Fruit fly (Drosophila melanogaster) whole organism, wandering third instar larva: Measurements from ENCODE around the gene CG43998.

ENCODE experiments used
- Abd-B ChIP-seq: fragments of >200 bp; optimal IDR thresholded peaks from 2 replicates; lab custom pipeline; 2017; ENCODE audit warnings: missing biosample characterization, missing genetic modification characterization
- CG32264 ChIP-seq: fragments of 200-800 bp; sonication (Bioruptor generic); optimal IDR thresholded peaks from 2 replicates; lab custom pipeline; 2016; ENCODE audit warnings: missing biosample characterization, missing genetic modification characterization
- CG9705 ChIP-seq: fragments of 200-800 bp; sonication (Bioruptor generic); optimal IDR thresholded peaks from 2 replicates; lab custom pipeline; 2018; ENCODE audit warnings: missing biosample characterization, mild to moderate bottlenecking, missing genetic modification characterization
- CrebA ChIP-seq: fragments of 200-800 bp; sonication (Bioruptor generic); optimal IDR thresholded peaks from 2 replicates; lab custom pipeline; 2016; ENCODE audit warnings: missing biosample characterization, mild to moderate bottlenecking, missing genetic modification characterization, borderline replicate concordance
- Dfd ChIP-seq: fragments of >200 bp; optimal IDR thresholded peaks from 2 replicates; lab custom pipeline; 2017; ENCODE audit warnings: missing biosample characterization, missing genetic modification characterization
- Dif ChIP-seq: fragments of 200-275, 200-300 bp; sonication (Bioruptor generic); optimal IDR thresholded peaks from 2 replicates; lab custom pipeline; 2018; ENCODE audit warnings: missing biosample characterization, missing genetic modification characterization; ENCODE audit not compliant: partially characterized antibody
- GATAd ChIP-seq: sonication (Bioruptor generic); optimal IDR thresholded peaks from 2 replicates; lab custom pipeline; 2016; ENCODE audit warnings: missing biosample characterization, missing genetic modification characterization
- HLH106 ChIP-seq: fragments of 200-800 bp; optimal IDR thresholded peaks from 3 replicates; lab custom pipeline; 2019; ENCODE audit warnings: missing biosample characterization, mild to moderate bottlenecking, missing genetic modification characterization, moderate library complexity
- Hr78 ChIP-seq: fragments of >200 bp; optimal IDR thresholded peaks from 2 replicates; lab custom pipeline; 2017; ENCODE audit warnings: missing biosample characterization, missing genetic modification characterization
- Hr83 ChIP-seq: fragments of 200-300 bp; sonication (Bioruptor generic); optimal IDR thresholded peaks from 2 replicates; lab custom pipeline; 2016; ENCODE audit warnings: missing biosample characterization, mild to moderate bottlenecking, missing genetic modification characterization, moderate library complexity; ENCODE audit not compliant: poor library complexity, severe bottlenecking
- Jra ChIP-seq: sonication (Bioruptor generic); optimal IDR thresholded peaks from 2 replicates; lab custom pipeline; 2016; ENCODE audit warnings: missing biosample characterization, missing genetic modification characterization
- Mio ChIP-seq: sonication (Bioruptor generic); optimal IDR thresholded peaks from 2 replicates; lab custom pipeline; 2016; ENCODE audit warnings: missing biosample characterization, missing genetic modification characterization
- OdsH ChIP-seq: fragments of 200-800 bp; sonication (Bioruptor generic); optimal IDR thresholded peaks from 2 replicates; lab custom pipeline; 2016; ENCODE audit warnings: missing biosample characterization, mild to moderate bottlenecking, missing genetic modification characterization
- Rel ChIP-seq, 2 experiments: fragments of 200-800 bp; sonication (Bioruptor generic) in 1 of 2; optimal IDR thresholded peaks; 2 replicates in 1 of 2; 3 replicates in 1 of 2; lab custom pipeline; 2016 to 2019; ENCODE audit warnings: mild to moderate bottlenecking in 2 of 2, missing biosample characterization in 2 of 2, missing genetic modification characterization in 2 of 2, moderate library complexity in 1 of 2
- Sp1 ChIP-seq: fragments of 200-800 bp; sonication (Bioruptor generic); optimal IDR thresholded peaks from 3 replicates; lab custom pipeline; 2019; ENCODE audit warnings: missing biosample characterization, mild to moderate bottlenecking, missing genetic modification characterization, moderate library complexity
- Vsx2 ChIP-seq: fragments of 200-300, 225-300 bp; sonication (Bioruptor generic); optimal IDR thresholded peaks from 2 replicates; lab custom pipeline; 2018; ENCODE audit warnings: missing biosample characterization, missing genetic modification characterization; ENCODE audit not compliant: partially characterized antibody
- br ChIP-seq: fragments of 200-800 bp; sonication (Bioruptor generic); optimal IDR thresholded peaks from 2 replicates; lab custom pipeline; 2016; ENCODE audit warnings: missing biosample characterization, missing genetic modification characterization
- brk ChIP-seq: fragments of 200-800 bp; sonication (Bioruptor generic); optimal IDR thresholded peaks from 2 replicates; lab custom pipeline; 2016; ENCODE audit warnings: missing biosample characterization, mild to moderate bottlenecking, missing genetic modification characterization
- dmrt93B ChIP-seq: fragments of 200-800 bp; sonication (Bioruptor generic); optimal IDR thresholded peaks from 2 replicates; lab custom pipeline; 2018; ENCODE audit warnings: missing biosample characterization, mild to moderate bottlenecking, missing genetic modification characterization
- dsf ChIP-seq: sonication (Bioruptor generic); optimal IDR thresholded peaks from 2 replicates; lab custom pipeline; 2016; ENCODE audit warnings: missing biosample characterization, missing genetic modification characterization, borderline replicate concordance
- ey ChIP-seq: fragments of 200-800 bp; sonication (Bioruptor generic); optimal IDR thresholded peaks from 2 replicates; lab custom pipeline; 2016; ENCODE audit warnings: missing biosample characterization, missing genetic modification characterization
- foxo ChIP-seq, 2 experiments: fragments of 200-800 bp; sonication (Bioruptor generic); optimal IDR thresholded peaks; 2 replicates in 1 of 2; 3 replicates in 1 of 2; lab custom pipeline; 2016 to 2017; ENCODE audit warnings: missing biosample characterization in 2 of 2, missing genetic modification characterization in 2 of 2
- fru ChIP-seq: fragments of 200-800 bp; sonication (Bioruptor generic); optimal IDR thresholded peaks from 3 replicates; lab custom pipeline; 2016; ENCODE audit warnings: missing biosample characterization, mild to moderate bottlenecking, missing genetic modification characterization
- h ChIP-seq: fragments of 200-800 bp; sonication (Bioruptor generic); optimal IDR thresholded peaks from 3 replicates; lab custom pipeline; 2016; ENCODE audit warnings: missing biosample characterization, mild to moderate bottlenecking, missing genetic modification characterization
- lola ChIP-seq: fragments of >200 bp; optimal IDR thresholded peaks from 2 replicates; lab custom pipeline; 2017; ENCODE audit warnings: missing biosample characterization, missing genetic modification characterization
- pan ChIP-seq: fragments of >200 bp; optimal IDR thresholded peaks from 2 replicates; lab custom pipeline; 2017
- psq ChIP-seq: fragments of 200-800 bp; sonication (Bioruptor generic); optimal IDR thresholded peaks from 3 replicates; lab custom pipeline; 2017; ENCODE audit warnings: missing biosample characterization, mild to moderate bottlenecking, missing genetic modification characterization, moderate library complexity
- rgr ChIP-seq: fragments of 200-800 bp; sonication (Bioruptor generic); optimal IDR thresholded peaks from 3 replicates; lab custom pipeline; 2016; ENCODE audit warnings: missing biosample characterization, mild to moderate bottlenecking, missing genetic modification characterization
- sage ChIP-seq: fragments of 200-800 bp; sonication (Bioruptor generic); optimal IDR thresholded peaks from 2 replicates; lab custom pipeline; 2016; ENCODE audit warnings: missing biosample characterization, mild to moderate bottlenecking, missing genetic modification characterization
- sv ChIP-seq: fragments of 200-800 bp; sonication (Bioruptor generic); optimal IDR thresholded peaks from 3 replicates; lab custom pipeline; 2016; ENCODE audit warnings: missing biosample characterization, missing genetic modification characterization
- tai ChIP-seq: sonication (Bioruptor generic); optimal IDR thresholded peaks from 2 replicates; lab custom pipeline; 2016; ENCODE audit warnings: missing biosample characterization, missing genetic modification characterization
- usp ChIP-seq: fragments of >200 bp; optimal IDR thresholded peaks from 2 replicates; lab custom pipeline; 2017; ENCODE audit warnings: missing biosample characterization, missing genetic modification characterization

CG43998 gene

DNA sequence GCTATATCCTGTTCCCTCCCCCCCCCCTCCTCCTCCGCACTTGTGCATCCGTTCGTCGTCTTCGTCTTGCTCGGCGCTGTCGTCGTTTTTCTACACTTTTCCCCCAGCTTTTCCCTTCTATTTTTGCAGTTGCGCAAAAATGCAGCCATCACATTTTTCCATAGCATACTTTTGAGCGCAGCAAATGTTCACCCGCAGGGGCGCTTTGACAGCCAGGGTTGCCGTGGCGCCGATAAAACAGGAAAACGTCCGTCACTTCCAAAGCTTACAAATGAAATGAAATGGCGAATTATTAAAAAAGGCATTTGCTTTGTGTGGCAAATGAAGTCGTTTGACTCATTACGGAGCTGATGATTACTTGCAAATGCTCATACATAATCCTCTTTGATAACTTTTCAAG lies 26.2 kb downstream of the CG43998 start:
- no peak for TF ChIP-seq psq (GFP tag; lab: Kevin White, UChicago)
- no peak for TF ChIP-seq GATAd
- TF ChIP-seq Rel (GFP tag; optimal IDR thresholded peaks at IDR 0.05; lab: Kevin White, UChicago): no peak
- peak; percentile 26 for TF ChIP-seq Rel (tag; optimal IDR thresholded peaks at IDR 0.05; lab: Kevin White, UChicago)
- TF ChIP-seq, all 38 proteins: peak for 1

DNA sequence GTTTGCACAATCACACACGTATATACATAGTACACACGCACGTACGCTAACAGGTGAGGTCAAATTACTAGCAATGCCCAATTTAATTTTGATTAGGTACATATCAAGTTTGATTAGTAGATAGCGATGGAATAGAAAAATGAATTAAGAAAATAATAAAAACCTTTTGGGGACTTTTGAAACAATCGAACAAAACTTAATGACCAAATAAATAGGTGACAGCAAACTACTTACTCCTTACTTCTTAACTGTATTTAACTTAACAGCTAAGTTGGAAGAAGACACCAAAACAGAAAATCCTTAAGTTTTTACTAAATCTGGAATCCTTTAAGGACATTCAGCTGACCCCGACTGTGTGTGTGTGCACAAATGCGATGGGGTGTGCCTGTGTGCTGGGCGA lies 26.8 kb downstream of the CG43998 start:
- no peak for TF ChIP-seq Rel (GFP tag; optimal IDR thresholded peaks at IDR 0.05; lab: Kevin White, UChicago)
- no peak for TF ChIP-seq Rel (tag; optimal IDR thresholded peaks at IDR 0.05; lab: Kevin White, UChicago)
- TF ChIP-seq Abd-B (GFP tag; lab: Kevin White, UChicago): no peak
- TF ChIP-seq usp (GFP tag; lab: Kevin White, UChicago): no peak
- TF ChIP-seq br: no peak
- TF ChIP-seq ey (GFP tag; lab: Kevin White, UChicago): no peak
- TF ChIP-seq dsf (GFP tag; lab: Kevin White, UChicago): no peak

DNA sequence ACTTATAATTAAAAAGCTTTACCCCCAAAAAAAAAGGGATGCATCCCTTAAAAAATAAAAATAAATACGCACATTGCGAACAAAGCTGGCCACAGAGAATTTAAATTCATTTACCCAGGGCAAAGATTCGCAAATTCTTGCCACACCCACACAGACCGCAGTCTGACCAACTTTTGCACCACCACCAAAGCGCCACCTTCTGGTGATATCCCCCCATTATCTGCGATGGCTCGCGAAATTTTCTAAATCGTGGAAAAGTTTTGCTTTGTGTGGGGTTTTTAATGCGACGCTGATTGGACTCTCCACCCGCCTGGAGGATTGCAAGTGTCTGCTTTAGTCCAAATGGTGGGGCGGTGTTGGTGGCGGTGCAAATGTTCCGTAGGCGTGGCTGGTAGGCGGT lies 28.7 kb downstream of the CG43998 start:
- no peak for TF ChIP-seq CrebA (GFP tag; lab: Kevin White, UChicago)

DNA sequence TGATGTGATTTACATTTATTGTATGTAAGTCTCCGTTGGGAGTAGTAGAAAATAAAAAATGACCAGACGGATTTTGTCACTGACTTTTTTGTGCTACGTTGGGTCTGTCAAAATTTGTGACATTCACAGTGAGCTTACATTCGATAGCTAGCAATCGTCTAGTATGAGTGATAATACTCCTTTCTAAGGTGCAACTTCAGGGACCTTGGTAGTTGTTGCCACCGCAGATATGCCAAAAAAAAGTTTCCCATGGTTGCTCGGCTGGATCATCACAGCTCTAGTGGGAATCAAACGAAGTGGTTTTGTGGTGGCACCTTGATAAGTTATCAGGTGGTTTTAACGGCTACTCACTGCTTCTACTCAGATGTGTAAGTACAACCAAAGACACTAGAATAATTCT lies 35.3 kb downstream of the CG43998 start, which contains the start of gene tbrd-1:
TSS of gene tbrd-1 (minus strand) at position 101 of the 400 bp plus-strand sequence.
- no peak for TF ChIP-seq Jra (GFP tag; lab: Kevin White, UChicago)
- no peak for TF ChIP-seq rgr
- no peak for TF ChIP-seq Mio
- no peak for TF ChIP-seq pan
- no peak for TF ChIP-seq Vsx2
- TF ChIP-seq psq (GFP tag; lab: Kevin White, UChicago): no peak
- no peak for TF ChIP-seq usp (GFP tag; lab: Kevin White, UChicago)
- TF ChIP-seq Abd-B (GFP tag; lab: Kevin White, UChicago): no peak
- no peak for TF ChIP-seq dmrt93B
- TF ChIP-seq brk (GFP tag; lab: Kevin White, UChicago): no peak

DNA sequence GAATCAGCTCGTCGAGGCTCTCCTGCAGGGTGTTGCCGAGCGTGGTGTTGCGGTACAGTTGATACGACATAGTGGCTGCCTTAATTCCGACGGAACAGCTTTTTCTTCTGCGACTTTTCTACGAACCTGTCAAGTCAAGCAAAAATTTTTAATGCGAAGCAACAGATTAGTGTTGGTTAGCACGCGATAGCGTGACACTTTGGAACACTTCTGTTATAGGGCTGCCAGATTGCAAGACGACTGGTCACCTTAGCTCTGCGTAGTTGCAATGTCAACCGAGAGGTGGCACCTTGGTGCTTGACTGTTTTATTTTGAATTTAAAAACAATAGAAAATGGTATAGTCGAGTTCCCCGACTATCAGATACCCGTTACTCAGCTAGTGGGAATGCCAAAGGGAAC lies 37.9 kb downstream of the CG43998 start, which contains the start of gene TfIIA-S:
TSS of gene TfIIA-S (minus strand) at position 175 of the 400 bp plus-strand sequence.
- peak; percentile 66 for TF ChIP-seq OdsH (GFP tag; lab: Kevin White, UChicago)
- TF ChIP-seq Abd-B (GFP tag; lab: Kevin White, UChicago): no peak
- TF ChIP-seq br: peak; percentile 79
- peak; percentile 62 for TF ChIP-seq Dif (GFP tag; lab: Kevin White, UChicago)
- TF ChIP-seq fru (GFP tag; lab: Kevin White, UChicago): peak; percentile 72
- TF ChIP-seq rgr: peak; percentile 87
- TF ChIP-seq psq (GFP tag; lab: Kevin White, UChicago): peak; percentile 58
- no peak for TF ChIP-seq pan
- no peak for TF ChIP-seq lola (GFP tag; lab: Kevin White, UChicago)
- peak; percentile 95 for TF ChIP-seq Hr83
- TF ChIP-seq h: peak; percentile 83
- peak; percentile 10 for TF ChIP-seq CG32264 (GFP tag; lab: Kevin White, UChicago)
- TF ChIP-seq ey (GFP tag; lab: Kevin White, UChicago): peak; percentile 75
- TF ChIP-seq sage (GFP tag; lab: Kevin White, UChicago): no peak
- TF ChIP-seq foxo (GFP tag; optimal IDR thresholded peaks at IDR 0.05; lab: Kevin White, UChicago): peak in 1 of 2 experiments; percentile 88
- peak; percentile 77 for TF ChIP-seq CG9705 (GFP tag; lab: Kevin White, UChicago)
- no peak for TF ChIP-seq Rel (GFP tag; optimal IDR thresholded peaks at IDR 0.05; lab: Kevin White, UChicago)
- peak; percentile 69 for TF ChIP-seq Rel (tag; optimal IDR thresholded peaks at IDR 0.05; lab: Kevin White, UChicago)
- no peak for TF ChIP-seq Dfd (GFP tag; lab: Kevin White, UChicago)
- peak; percentile 58 for TF ChIP-seq dmrt93B
- peak; percentile 71 for TF ChIP-seq HLH106 (tag; lab: Kevin White, UChicago)
- TF ChIP-seq Sp1 (GFP tag; lab: Kevin White, UChicago): peak; percentile 61
- peak; percentile 44 for TF ChIP-seq Mio
- TF ChIP-seq GATAd: peak; percentile 45
- no peak for TF ChIP-seq Hr78 (GFP tag; lab: Kevin White, UChicago)
- TF ChIP-seq Jra (GFP tag; lab: Kevin White, UChicago): peak; percentile 57
- TF ChIP-seq sv (GFP tag; lab: Kevin White, UChicago): peak; percentile 78
- no peak for TF ChIP-seq usp (GFP tag; lab: Kevin White, UChicago)
- TF ChIP-seq tai (GFP tag; lab: Kevin White, UChicago): no peak
